Worm (Caenorhabditis elegans) whole organism, young adult: ENCODE measurements around the gene ZK632.11.

ENCODE experiments used
- F23B12.7 ChIP-seq: sonication (generic microtip); optimal IDR thresholded peaks from 2 replicates; lab custom pipeline; 2017; ENCODE audit warnings: missing genetic modification characterization, mild to moderate bottlenecking, missing compliant biosample characterization, antibody characterized with exemption, moderate library complexity; ENCODE audit not compliant: insufficient read depth
- F37B4.10 ChIP-seq: fragments of 200-800 bp; sonication (Bioruptor generic); IDR thresholded peaks from 2 replicates; pipeline ENCODE4 v1.3.6; 2022; ENCODE audit warnings: missing genetic modification characterization, missing compliant biosample characterization
- F39B2.1 ChIP-seq: fragments of 200-800 bp; sonication (Bioruptor generic); IDR thresholded peaks from 2 replicates; pipeline ENCODE4 v1.3.6; 2022; ENCODE audit warnings: missing genetic modification reagents, missing genetic modification characterization, missing compliant biosample characterization
- K12H6.12 ChIP-seq: fragments of 200-800 bp; sonication (Bioruptor generic); optimal IDR thresholded peaks from 2 replicates; lab custom pipeline; 2018; ENCODE audit warnings: mild to moderate bottlenecking, missing genetic modification characterization, missing compliant biosample characterization
- athp-1 ChIP-seq: sonication (generic microtip); optimal IDR thresholded peaks from 2 replicates; lab custom pipeline; 2017; ENCODE audit warnings: mild to moderate bottlenecking, missing genetic modification characterization, missing compliant biosample characterization
- ceh-27 ChIP-seq: fragments of 200-800 bp; sonication (Bioruptor generic); optimal IDR thresholded peaks from 2 replicates; lab custom pipeline; 2018; ENCODE audit warnings: mild to moderate bottlenecking, missing genetic modification characterization, moderate library complexity, missing compliant biosample characterization
- ceh-58 ChIP-seq: fragments of 200-800 bp; sonication (Bioruptor generic); IDR thresholded peaks from 2 replicates; pipeline ENCODE4 v1.3.6; 2022; ENCODE audit warnings: missing genetic modification characterization, missing compliant biosample characterization
- ceh-79 ChIP-seq: sonication (generic microtip); optimal IDR thresholded peaks from 2 replicates; lab custom pipeline; 2017; ENCODE audit warnings: mild to moderate bottlenecking, missing genetic modification characterization, missing compliant biosample characterization
- mxl-1 ChIP-seq: sonication (generic microtip); optimal IDR thresholded peaks from 2 replicates; lab custom pipeline; 2016; ENCODE audit warnings: missing genetic modification characterization, missing compliant biosample characterization
- rpc-1 ChIP-seq, 2 experiments: fragments of 150-350 bp in 1 of 2; sonication (generic microtip) in 1 of 2; optimal IDR thresholded peaks; 2 replicates each; lab custom pipeline; 2014 to 2018; ENCODE audit warnings: missing biosample characterization in 1 of 2, missing genetic modification characterization in 1 of 2, missing genetic modification reagents in 1 of 2, missing genotype in 1 of 2
- snpc-3.4 ChIP-seq: sonication (generic microtip); optimal IDR thresholded peaks from 2 replicates; lab custom pipeline; 2017; ENCODE audit warnings: missing genetic modification characterization, mild to moderate bottlenecking, missing compliant biosample characterization, antibody characterized with exemption, moderate library complexity, missing genotype, missing genetic modification reagents
- snpc-4 ChIP-seq, 5 experiments: fragments of 150-350 bp in 1 of 5; sonication (generic microtip) in 4 of 5; optimal IDR thresholded peaks; 2 replicates each; lab custom pipeline; 2014 to 2018; ENCODE audit warnings: missing genetic modification characterization in 5 of 5, missing biosample characterization in 3 of 5, antibody characterized with exemption in 2 of 5, mild to moderate bottlenecking in 2 of 5, missing compliant biosample characterization in 2 of 5, missing genotype in 2 of 5, moderate library complexity in 2 of 5, missing genetic modification reagents in 1 of 5
- unc-62 ChIP-seq: fragments of 150-350 bp; optimal IDR thresholded peaks from 2 replicates; lab custom pipeline; 2014; ENCODE audit warnings: missing biosample characterization, missing genetic modification reagents, missing genetic modification characterization

ce11 chrIII:9851547-9851946 lies 23.8 kb downstream of the ZK632.11 start, which contains the start of gene K11H3.3:
- TF ChIP-seq mxl-1 (no peak), F23B12.7 (no peak), snpc-3.4 (tag; lab: Kevin White, UChicago) (no peak), athp-1 (tag; lab: Kevin White, UChicago) (no peak), snpc-4 (GFP tag; optimal IDR thresholded peaks at IDR 0.05; lab: Kevin White, UChicago) (no peak), snpc-4 (tag; optimal IDR thresholded peaks at IDR 0.05; lab: Kevin White, UChicago) (no peak), unc-62 (GFP tag; lab: Kevin White, UChicago) (no peak), F37B4.10 (GFP tag; lab: Robert Waterston, UW) (no peak), ceh-58 (no peak), ceh-79 (no peak), rpc-1 (optimal IDR thresholded peaks at IDR 0.05; lab: Kevin White, UChicago) (no peak), rpc-1 (tag; optimal IDR thresholded peaks at IDR 0.05; lab: Kevin White, UChicago) (no peak), F39B2.1 (GFP tag; lab: Robert Waterston, UW) (no peak), ceh-27 (GFP tag; lab: Kevin White, UChicago) (no peak), K12H6.12 (tag; lab: Kevin White, UChicago) (no peak)
